Worm (Caenorhabditis elegans) whole organism, mixed stage, embryonic: ENCODE results near the gene F58E2.5.

Experiments
- bed-3 ChIP-seq: fragments of 200-800 bp; sonication (Bioruptor generic); optimal IDR thresholded peaks from 3 replicates; lab custom pipeline; 2018; ENCODE audit warnings: mild to moderate bottlenecking, missing genetic modification characterization, moderate library complexity, missing compliant biosample characterization
- ceh-39 ChIP-seq: fragments of 150-350 bp; optimal IDR thresholded peaks from 2 replicates; lab custom pipeline; 2014; ENCODE audit warnings: missing biosample characterization, missing genetic modification characterization
- ces-1 ChIP-seq: fragments of 150-350 bp; optimal IDR thresholded peaks from 2 replicates; lab custom pipeline; 2014; ENCODE audit warnings: missing biosample characterization, missing genetic modification reagents, missing genetic modification characterization
- drap-1 ChIP-seq: fragments of 200-800 bp; sonication (Bioruptor generic); optimal IDR thresholded peaks from 3 replicates; lab custom pipeline; 2018; ENCODE audit warnings: mild to moderate bottlenecking, missing genetic modification characterization, missing compliant biosample characterization
- elt-1 ChIP-seq: sonication (generic microtip); optimal IDR thresholded peaks from 2 replicates; lab custom pipeline; 2017; ENCODE audit warnings: missing genetic modification characterization, mild to moderate bottlenecking, missing compliant biosample characterization, antibody characterized with exemption, moderate library complexity, borderline replicate concordance; ENCODE audit not compliant: insufficient read depth
- elt-3 ChIP-seq: fragments of 150-350 bp; optimal IDR thresholded peaks from 2 replicates; lab custom pipeline; 2014; ENCODE audit warnings: missing biosample characterization, missing genetic modification characterization
- lin-32 ChIP-seq: fragments of 200-800 bp; sonication (Bioruptor generic); optimal IDR thresholded peaks from 2 replicates; lab custom pipeline; 2018; ENCODE audit warnings: mild to moderate bottlenecking, missing genetic modification characterization, missing compliant biosample characterization
- mep-1 ChIP-seq: fragments of 150-350 bp; optimal IDR thresholded peaks from 2 replicates; lab custom pipeline; 2017; ENCODE audit warnings: missing biosample characterization, missing genetic modification reagents, missing genetic modification characterization, inconsistent platforms
- mls-2 ChIP-seq: sonication (generic microtip); optimal IDR thresholded peaks from 2 replicates; lab custom pipeline; 2016; ENCODE audit warnings: mild to moderate bottlenecking, missing genetic modification characterization, moderate library complexity, missing compliant biosample characterization
- pha-4 ChIP-seq: fragments of 150-350 bp; optimal IDR thresholded peaks from 2 replicates; lab custom pipeline; 2018; ENCODE audit warnings: missing biosample characterization, missing genetic modification reagents, missing genetic modification characterization
- snpc-4 ChIP-seq: fragments of 150-350 bp; optimal IDR thresholded peaks from 2 replicates; lab custom pipeline; 2014; ENCODE audit warnings: missing biosample characterization, missing genetic modification characterization
- unc-39 ChIP-seq: fragments of 150-350 bp; optimal IDR thresholded peaks from 2 replicates; lab custom pipeline; 2014; ENCODE audit warnings: missing biosample characterization, missing genetic modification characterization
- ztf-11 ChIP-seq: fragments of 150-350 bp; optimal IDR thresholded peaks from 2 replicates; lab custom pipeline; 2014; ENCODE audit warnings: missing biosample characterization, missing genetic modification characterization

DNA sequence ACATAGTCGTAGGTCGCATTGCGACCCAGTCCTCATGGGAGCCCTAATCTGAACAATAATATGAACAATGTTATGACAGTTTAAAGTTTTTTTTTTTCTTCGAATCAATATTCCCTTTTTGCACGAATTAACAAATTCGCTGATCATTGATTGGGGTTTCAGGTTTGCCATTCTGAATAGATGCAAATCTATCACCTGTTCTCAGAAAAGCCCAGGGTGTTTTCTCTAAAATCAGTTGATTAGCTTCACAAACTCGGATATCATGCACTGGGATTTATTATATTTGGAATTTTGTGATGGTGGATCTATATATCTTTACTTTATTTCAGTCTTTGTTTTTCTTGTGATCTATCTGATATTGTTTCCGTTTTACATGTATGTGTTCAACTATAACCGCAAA, 8.6 kb downstream of the F58E2.5 start, which contains the start of gene srz-23:
- no peak for TF ChIP-seq pha-4 (tag; lab: Kevin White, UChicago)
- no peak for TF ChIP-seq snpc-4 (tag; lab: Kevin White, UChicago)
- TF ChIP-seq elt-1 (tag; lab: Kevin White, UChicago) = no peak
- TF ChIP-seq elt-3 (tag; lab: Kevin White, UChicago) = no peak
- TF ChIP-seq ces-1 (GFP tag; lab: Kevin White, UChicago) = no peak
- no peak for TF ChIP-seq bed-3
- TF ChIP-seq ceh-39 (tag; lab: Kevin White, UChicago) = no peak
- no peak for TF ChIP-seq unc-39 (tag; lab: Kevin White, UChicago)
- TF ChIP-seq drap-1 = no peak
- TF ChIP-seq ztf-11 = no peak
- TF ChIP-seq mls-2 (tag; lab: Kevin White, UChicago) = no peak
- TF ChIP-seq mep-1 = no peak
- TF ChIP-seq lin-32 = no peak
